Worm (Caenorhabditis elegans): ENCODE results near the gene lin-23.

lin-23 gene

DNA sequence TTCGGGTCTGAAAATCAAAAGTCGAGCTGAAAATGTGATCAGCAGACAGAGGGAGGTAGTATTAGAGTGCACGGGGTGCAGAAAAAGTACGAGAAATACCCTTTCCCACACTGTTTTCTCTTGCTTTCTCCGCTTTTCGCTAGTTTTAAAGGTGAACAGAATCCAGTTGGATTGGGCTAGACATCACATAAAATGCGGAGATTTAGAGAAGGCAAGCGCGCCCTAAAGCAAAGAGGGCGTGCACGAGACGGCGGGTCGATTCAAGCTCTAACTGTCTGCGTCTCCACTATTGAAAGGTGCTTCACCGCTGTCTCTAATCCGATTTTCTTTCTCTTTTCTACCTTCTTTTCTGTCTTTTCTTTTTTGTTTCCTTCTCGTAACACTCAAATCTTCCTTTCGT is 993 bp upstream of the lin-23 start (continued):
- TF ChIP-seq nhr-6 (tag; optimal IDR thresholded peaks at IDR 0.05) (peak; percentile 84), nhr-102 (tag; optimal IDR thresholded peaks at IDR 0.05) (peak; percentile 20), nhr-237 (tag; optimal IDR thresholded peaks at IDR 0.05) (no peak), unc-39 (tag; optimal IDR thresholded peaks at IDR 0.05) (no peak), aha-1 (tag) (peak; percentile 95), dmd-6 (GFP tag; IDR thresholded peaks at IDR 0.05) (peak; percentile 80), daf-8 (GFP tag; IDR thresholded peaks at IDR 0.05) (no peak), dmd-8 (GFP tag; IDR thresholded peaks at IDR 0.05) (no peak), pha-4 (GFP tag; IDR thresholded peaks at IDR 0.05) (peak; percentile 69), pha-4 (tag; optimal IDR thresholded peaks at IDR 0.05) (no peak), nhr-111 (GFP tag; optimal IDR thresholded peaks at IDR 0.05) (no peak), ces-1 (GFP tag; optimal IDR thresholded peaks at IDR 0.05) (peak; percentile 47), ztf-7 (tag; optimal IDR thresholded peaks at IDR 0.05) (peak; percentile 36), ztf-11 (tag; optimal IDR thresholded peaks at IDR 0.05) (no peak), daf-12 (tag; optimal IDR thresholded peaks at IDR 0.05) (no peak), Y75B8A.6 (GFP tag; IDR thresholded peaks at IDR 0.05) (no peak), zip-11 (GFP tag; IDR thresholded peaks at IDR 0.05) (no peak), arid-1 (GFP tag; conservative IDR thresholded peaks at IDR 0.05) (peak; percentile 71), D1046.2 (GFP tag; IDR thresholded peaks at IDR 0.05) (0 out of 2 replicates have a peak, but pooled peaks have one; percentile 38), spr-1 (tag; optimal IDR thresholded peaks at IDR 0.05) (no peak), lir-3 (tag; optimal IDR thresholded peaks at IDR 0.05) (no peak), unc-130 (GFP tag; optimal IDR thresholded peaks at IDR 0.05) (peak; percentile 63), madf-5 (GFP tag; IDR thresholded peaks at IDR 0.05) (no peak), nhr-28 (tag; optimal IDR thresholded peaks at IDR 0.05) (peak; percentile 86), nhr-10 (tag; optimal IDR thresholded peaks at IDR 0.05) (no peak), ZK546.5 (tag; optimal IDR thresholded peaks at IDR 0.05) (no peak), nhr-11 (tag; optimal IDR thresholded peaks at IDR 0.05) (peak; percentile 78), dve-1 (tag; optimal IDR thresholded peaks at IDR 0.05; ENCODE audit: insufficient read depth) (peak; percentile 91), ceh-20 (GFP tag; IDR thresholded peaks at IDR 0.05) (0 out of 2 replicates have a peak, but pooled peaks have one; percentile 27), duxl-1 (tag; optimal IDR thresholded peaks at IDR 0.05; ENCODE audit: poor library complexity) (no peak), attf-4 (tag; optimal IDR thresholded peaks at IDR 0.05) (peak; percentile 31), F26F4.8 (GFP tag; conservative IDR thresholded peaks at IDR 0.05) (no peak), Y5F2A.4 (GFP tag; optimal IDR thresholded peaks at IDR 0.05) (no peak), lin-29 (GFP tag; IDR thresholded peaks at IDR 0.05) (no peak), F37D6.2 (tag; optimal IDR thresholded peaks at IDR 0.05) (peak; percentile 26), zfp-3 (GFP tag; conservative IDR thresholded peaks at IDR 0.05) (no peak), F10B5.3 (tag; optimal IDR thresholded peaks at IDR 0.05) (no peak), skn-1 (tag; optimal IDR thresholded peaks at IDR 0.05) (no peak), ceh-44 (GFP tag; IDR thresholded peaks at IDR 0.05) (no peak), snpc-4 (tag; optimal IDR thresholded peaks at IDR 0.05) (no peak), egl-43 (GFP tag; IDR thresholded peaks at IDR 0.05) (0 out of 2 replicates have a peak, but pooled peaks have one; percentile 52), ceh-28 (tag; optimal IDR thresholded peaks at IDR 0.05) (peak; percentile 16), mxl-2 (GFP tag; conservative IDR thresholded peaks at IDR 0.05) (no peak), lin-1 (GFP tag; IDR thresholded peaks at IDR 0.05) (peak; percentile 78), hlh-30 (tag; optimal IDR thresholded peaks at IDR 0.05; ENCODE audit: insufficient read depth) (peak; percentile 98), hif-1 (tag; optimal IDR thresholded peaks at IDR 0.05) (peak in 1 of 2 experiments; percentile 60), fos-1 (tag; optimal IDR thresholded peaks at IDR 0.05) (no peak), Y48G9A.11 (GFP tag; IDR thresholded peaks at IDR 0.05) (no peak), F44E2.7 (GFP tag; IDR thresholded peaks at IDR 0.05) (no peak), R02D3.7 (tag; optimal IDR thresholded peaks at IDR 0.05) (no peak), nhr-41 (GFP tag; IDR thresholded peaks at IDR 0.05) (peak; percentile 31; the same call in 1 of the 2 replicates), rbr-2 (tag; optimal IDR thresholded peaks at IDR 0.05) (peak; percentile 73)

Measured in whole organism, L4 larva.